Worm (Caenorhabditis elegans): ENCODE results near the gene F41E6.1.
A peak's percentile ranks its signal among the peaks of the same experiment; 100 is the strongest.

F41E6.1 gene

DNA sequence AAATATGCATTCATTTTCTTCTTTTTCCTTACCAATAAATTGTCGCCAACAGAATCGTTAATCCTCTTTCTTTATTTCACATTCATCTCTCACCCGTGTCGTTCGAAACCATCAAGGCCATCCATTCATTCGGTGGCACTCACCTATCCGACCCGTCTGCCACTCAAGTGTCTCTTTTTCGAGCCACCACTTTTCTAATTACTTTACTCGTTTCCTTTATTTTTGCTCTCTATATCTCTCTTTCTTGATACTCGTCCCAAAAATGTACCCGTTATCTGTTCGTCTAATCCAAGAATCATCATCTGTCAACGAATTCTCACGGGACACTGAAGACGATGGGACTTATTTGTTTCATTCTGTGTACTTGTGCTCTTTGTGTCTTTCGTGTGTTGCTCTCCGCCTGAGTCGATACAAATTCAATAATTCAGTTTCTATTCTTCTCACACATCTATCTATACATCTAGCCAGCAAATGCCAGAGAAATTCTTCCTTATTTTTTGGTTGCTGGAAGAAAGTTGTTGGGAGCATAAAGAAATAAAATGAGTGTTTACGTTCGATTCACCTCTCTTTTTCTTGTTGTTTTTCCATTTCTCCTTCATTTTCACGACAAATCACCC is 29.6 kb upstream of the F41E6.1 start:
- TF ChIP-seq ces-1 (GFP tag; optimal IDR thresholded peaks at IDR 0.05) (peak; percentile 86), unc-62 (GFP tag; optimal IDR thresholded peaks at IDR 0.05) (peak; percentile 59), ztf-11 (tag; optimal IDR thresholded peaks at IDR 0.05) (no peak)

DNA sequence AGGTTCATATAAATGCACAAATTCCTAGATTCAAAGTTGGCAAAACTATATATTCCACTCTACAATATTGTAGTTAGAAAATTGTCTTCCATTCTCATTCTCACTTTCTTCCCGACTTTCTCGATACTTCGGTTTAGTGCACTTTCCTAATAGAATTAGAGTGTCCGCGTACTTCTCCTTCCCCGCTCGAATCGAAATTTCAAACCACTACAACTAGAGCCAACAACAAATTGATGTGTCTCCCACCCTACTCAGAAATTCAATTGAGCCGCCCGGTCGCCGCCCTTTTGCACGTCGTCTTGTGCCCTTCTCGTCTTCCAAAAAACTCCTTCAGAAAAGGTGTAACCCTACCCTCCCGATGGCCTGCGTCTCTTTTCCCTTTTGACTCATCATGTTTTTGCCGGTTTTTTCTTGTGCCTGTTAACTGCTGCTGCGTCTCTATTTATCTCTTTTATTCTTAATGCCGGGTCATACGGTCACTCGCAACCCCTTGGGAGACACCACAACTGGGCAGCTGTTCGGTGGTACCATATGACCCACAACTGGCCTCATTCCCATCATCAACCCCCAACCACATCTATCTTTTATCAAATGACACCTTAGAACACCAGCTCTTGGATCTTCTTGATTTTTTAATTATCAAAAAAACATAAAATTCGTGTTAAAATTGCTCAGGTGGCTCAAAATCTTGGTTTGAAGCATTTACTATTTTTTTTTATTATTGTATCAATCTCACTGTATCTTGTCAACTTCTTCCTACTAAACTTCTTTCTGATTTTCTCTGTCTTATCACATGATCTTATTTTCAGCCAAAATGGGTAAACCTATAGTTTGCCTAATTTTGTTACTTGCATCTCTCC is 28.1 kb upstream of the F41E6.1 start, which contains the start of gene tag-196:
tag-196 (plus strand) TSS at position 810 of the 860 bp plus-strand sequence.
- peak; percentile 11 for TF ChIP-seq nhr-2 (tag; optimal IDR thresholded peaks at IDR 0.05)
- peak; percentile 95 for TF ChIP-seq ces-1 (GFP tag; optimal IDR thresholded peaks at IDR 0.05)
- peak; percentile 10 for TF ChIP-seq cnd-1 (tag; optimal IDR thresholded peaks at IDR 0.05)
- peak; percentile 20 for TF ChIP-seq unc-120 (tag; optimal IDR thresholded peaks at IDR 0.05; ENCODE audit: poor library complexity, severe bottlenecking)
- TF ChIP-seq elt-3 (tag; optimal IDR thresholded peaks at IDR 0.05) = no peak
- no peak for TF ChIP-seq pha-4 (tag; optimal IDR thresholded peaks at IDR 0.05)
- peak; percentile 11 for TF ChIP-seq unc-62 (GFP tag; optimal IDR thresholded peaks at IDR 0.05)
- TF ChIP-seq nhr-76 (tag; optimal IDR thresholded peaks at IDR 0.05) = no peak
- TF ChIP-seq hlh-1 (tag; optimal IDR thresholded peaks at IDR 0.05) = peak; percentile 94

DNA sequence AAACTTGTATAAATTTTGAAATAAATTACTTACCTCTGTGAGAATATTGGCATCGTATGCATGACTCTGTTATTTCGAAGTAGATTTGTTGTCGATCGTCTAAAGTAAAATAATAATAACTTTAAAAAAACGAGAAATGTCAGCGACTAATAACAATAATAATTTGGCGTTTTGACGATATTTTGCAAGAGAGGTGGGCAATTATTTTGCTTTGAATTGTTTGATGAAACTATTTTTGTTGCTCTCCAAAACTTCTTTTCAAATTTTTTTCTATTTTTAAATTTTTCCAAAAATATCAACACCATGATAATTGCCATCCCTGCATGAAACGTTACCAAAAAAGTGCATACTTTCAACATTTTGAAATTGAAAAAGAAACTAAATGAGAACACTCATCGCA is 23.2 kb upstream of the F41E6.1 start, which contains the start of gene F41E6.7:
F41E6.7 (minus strand) TSS at position 101 of the 400 bp plus-strand sequence.
- TF ChIP-seq nhr-76 (tag; optimal IDR thresholded peaks at IDR 0.05) = no peak
- TF ChIP-seq cnd-1 (tag; optimal IDR thresholded peaks at IDR 0.05) = no peak
- no peak for TF ChIP-seq ztf-11 (tag; optimal IDR thresholded peaks at IDR 0.05)
- TF ChIP-seq lin-13 (tag; optimal IDR thresholded peaks at IDR 0.05) = no peak
- no peak for TF ChIP-seq ces-1 (GFP tag; optimal IDR thresholded peaks at IDR 0.05)
- no peak for TF ChIP-seq ceh-83 (GFP tag; optimal IDR thresholded peaks at IDR 0.05)
- TF ChIP-seq hlh-1 (tag; optimal IDR thresholded peaks at IDR 0.05) = no peak
- no peak for TF ChIP-seq lin-32 (GFP tag; optimal IDR thresholded peaks at IDR 0.05)
- no peak for TF ChIP-seq ham-2 (GFP tag; optimal IDR thresholded peaks at IDR 0.05)
- TF ChIP-seq sem-2 (GFP tag; optimal IDR thresholded peaks at IDR 0.05) = no peak
- TF ChIP-seq elt-3 (tag; optimal IDR thresholded peaks at IDR 0.05) = no peak
- no peak for TF ChIP-seq nhr-237 (tag; optimal IDR thresholded peaks at IDR 0.05)
- TF ChIP-seq unc-39 (tag; optimal IDR thresholded peaks at IDR 0.05) = no peak
- TF ChIP-seq nhr-2 (tag; optimal IDR thresholded peaks at IDR 0.05) = no peak
- no peak for TF ChIP-seq ceh-39 (tag; optimal IDR thresholded peaks at IDR 0.05)
- TF ChIP-seq mep-1 (tag; optimal IDR thresholded peaks at IDR 0.05) = no peak
- no peak for TF ChIP-seq nhr-12 (tag; optimal IDR thresholded peaks at IDR 0.05)
- TF ChIP-seq elt-1 (tag; optimal IDR thresholded peaks at IDR 0.05; ENCODE audit: borderline replicate concordance, insufficient read depth) = no peak

DNA sequence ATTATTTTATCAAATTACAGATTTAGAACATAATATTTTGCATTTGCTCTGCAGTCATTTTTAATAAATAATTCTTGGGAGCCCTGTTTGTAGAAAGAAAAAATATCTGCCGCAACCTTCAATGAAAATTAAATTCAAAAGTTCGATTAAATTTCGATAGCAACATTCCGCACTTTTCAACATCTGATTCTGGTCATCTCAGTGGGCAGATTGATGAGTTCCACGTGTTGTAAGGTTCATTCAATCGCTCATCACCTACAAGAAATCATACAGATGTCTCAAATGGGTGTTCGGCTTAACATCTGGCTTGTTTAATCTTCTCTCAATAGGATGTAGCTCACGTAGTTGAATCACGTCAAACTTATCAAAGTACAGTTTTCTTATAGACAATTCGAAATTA is 22.5 kb upstream of the F41E6.1 start:
- no peak for TF ChIP-seq bed-3 (GFP tag; optimal IDR thresholded peaks at IDR 0.05)
- no peak for TF ChIP-seq cnd-1 (tag; optimal IDR thresholded peaks at IDR 0.05)
- no peak for TF ChIP-seq unc-62 (GFP tag; optimal IDR thresholded peaks at IDR 0.05)
- TF ChIP-seq M03D4.4 (tag; optimal IDR thresholded peaks at IDR 0.05) = no peak
- TF ChIP-seq zip-8 (tag; optimal IDR thresholded peaks at IDR 0.05) = no peak
- no peak for TF ChIP-seq unc-120 (tag; optimal IDR thresholded peaks at IDR 0.05; ENCODE audit: poor library complexity, severe bottlenecking)
- no peak for TF ChIP-seq elt-1 (tag; optimal IDR thresholded peaks at IDR 0.05; ENCODE audit: borderline replicate concordance, insufficient read depth)
- TF ChIP-seq hlh-1 (tag; optimal IDR thresholded peaks at IDR 0.05) = no peak

DNA sequence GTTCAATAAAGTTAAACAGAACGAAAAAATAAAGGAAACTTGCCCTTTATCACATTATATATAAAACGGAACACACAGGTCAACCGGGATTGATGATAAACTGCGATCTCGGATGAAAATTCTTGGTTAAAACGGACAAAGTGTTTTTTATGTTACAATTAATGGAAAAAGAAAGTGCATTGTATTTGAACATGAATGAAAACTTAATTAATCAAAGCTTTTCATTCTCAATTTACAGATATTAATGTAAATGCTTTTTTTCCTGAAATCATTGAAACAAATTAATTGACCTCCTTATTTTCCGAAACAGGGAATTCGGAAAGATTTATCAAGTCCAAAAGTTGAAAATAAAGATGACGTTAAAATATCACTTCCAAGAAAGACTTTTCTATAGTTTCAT is 21.0 kb upstream of the F41E6.1 start, which contains the start of gene F41E6.8:
F41E6.8 (minus strand) TSS at position 101 of the 400 bp plus-strand sequence.
- TF ChIP-seq ztf-11 (tag; optimal IDR thresholded peaks at IDR 0.05) (no peak), blmp-1 (tag; optimal IDR thresholded peaks at IDR 0.05) (no peak), sptf-1 (tag; optimal IDR thresholded peaks at IDR 0.05) (no peak), lin-32 (GFP tag; optimal IDR thresholded peaks at IDR 0.05) (no peak), ham-2 (GFP tag; optimal IDR thresholded peaks at IDR 0.05) (no peak), ceh-83 (GFP tag; optimal IDR thresholded peaks at IDR 0.05) (no peak), snpc-4 (tag; optimal IDR thresholded peaks at IDR 0.05) (no peak)

DNA sequence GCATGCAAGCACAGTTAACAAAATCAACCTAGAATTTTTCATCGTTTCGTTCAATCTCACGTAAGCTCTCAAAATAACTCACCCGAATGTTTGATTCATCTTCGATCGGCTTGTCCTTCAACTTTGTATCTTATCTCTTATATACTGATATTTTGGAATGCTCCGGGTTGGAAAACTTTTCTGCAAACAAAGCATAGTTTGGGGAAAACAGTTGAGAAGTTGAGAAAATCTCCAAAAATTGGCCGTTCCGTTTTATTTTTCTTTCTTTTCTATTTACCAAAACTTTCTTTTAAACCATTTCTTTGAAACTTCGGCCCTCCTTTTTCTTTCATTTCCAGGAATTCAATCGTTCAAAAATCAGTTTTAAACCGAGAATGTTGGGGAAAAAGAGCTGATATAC is 19.8 kb upstream of the F41E6.1 start, which contains the start of gene F41E6.15:
F41E6.15 (minus strand) TSS at position 101 of the 400 bp plus-strand sequence.
- TF ChIP-seq nhr-76 (tag; optimal IDR thresholded peaks at IDR 0.05) (no peak), sptf-1 (tag; optimal IDR thresholded peaks at IDR 0.05) (no peak), flh-1 (GFP tag; optimal IDR thresholded peaks at IDR 0.05) (no peak)

Measured in whole organism, mixed stage, embryonic.